Worm (Caenorhabditis elegans) whole organism, dauer: ENCODE measurements around the gene T09F3.4.

Source experiments
- unc-62 ChIP-seq: sonication (generic microtip); optimal IDR thresholded peaks from 2 replicates; lab custom pipeline; 2017; ENCODE audit warnings: missing biosample characterization, missing genetic modification reagents, missing genetic modification characterization

The T09F3.4 gene

ce11 chrII:10395303-10395757 lies at the start of gene T09F3.4:
Gene T09F3.4, plus strand, starts transcription at chrII:10395707.
- TF ChIP-seq unc-62 (GFP tag; lab: Kevin White, UChicago), result no peak

ce11 chrII:10346075-10346474 lies 49.4 kb upstream of the T09F3.4 start, which contains the start of gene C07E3.10:
Gene C07E3.10, plus strand, starts transcription at chrII:10346375.
- no peak for TF ChIP-seq unc-62 (GFP tag; lab: Kevin White, UChicago)

DNA sequence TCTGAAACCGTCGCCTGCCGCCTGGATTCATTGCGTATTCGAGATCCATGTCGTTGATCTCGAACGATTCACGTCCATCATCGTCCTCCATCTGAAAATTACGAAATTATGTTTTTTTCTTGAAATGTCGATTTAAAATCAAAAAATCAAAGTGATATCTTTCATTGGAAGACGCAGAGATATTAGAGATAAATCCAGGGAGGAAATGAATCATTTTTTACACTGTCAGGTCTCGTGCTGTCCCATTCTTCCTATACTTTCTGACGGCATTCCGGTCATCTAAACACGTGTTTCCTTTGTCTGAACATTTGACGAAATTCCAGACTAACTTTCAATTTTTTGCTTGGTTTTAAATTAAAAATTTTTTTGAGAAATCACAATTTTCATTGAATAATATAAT lies 45.6 kb upstream of the T09F3.4 start, which contains the start of gene stip-1:
Gene stip-1, minus strand, starts transcription at position 98 of the 400 bp plus-strand sequence.
- TF ChIP-seq unc-62 (GFP tag; lab: Kevin White, UChicago), result no peak

ce11 chrII:10350487-10350886 lies 45.0 kb upstream of the T09F3.4 start, which contains the start of gene C07E3.9:
Gene C07E3.9, plus strand, starts transcription at chrII:10350756.
- TF ChIP-seq unc-62 (GFP tag; lab: Kevin White, UChicago), result no peak

DNA sequence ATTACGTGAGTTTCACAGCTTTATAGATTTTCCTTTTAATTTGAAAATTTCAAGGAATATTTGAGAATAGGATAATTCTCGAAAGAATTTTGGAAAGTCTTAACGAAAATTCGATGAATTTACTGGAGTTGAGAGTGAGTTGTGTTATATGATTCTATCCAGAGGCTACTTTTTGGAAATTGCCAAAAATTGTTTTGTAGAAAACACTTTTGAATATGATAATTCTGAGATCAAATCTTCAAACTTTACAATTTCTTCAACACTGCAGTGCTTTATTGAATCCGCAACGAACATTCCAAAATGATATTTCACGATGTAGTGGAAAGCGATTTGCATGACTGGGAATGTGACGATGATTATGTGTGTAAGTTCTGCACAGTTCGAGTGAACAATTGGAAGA lies 43.5 kb upstream of the T09F3.4 start, which contains the start of gene C07E3.8:
Gene C07E3.8, plus strand, starts transcription at position 301 of the 400 bp plus-strand sequence.
- TF ChIP-seq unc-62 (GFP tag; lab: Kevin White, UChicago), result no peak

DNA sequence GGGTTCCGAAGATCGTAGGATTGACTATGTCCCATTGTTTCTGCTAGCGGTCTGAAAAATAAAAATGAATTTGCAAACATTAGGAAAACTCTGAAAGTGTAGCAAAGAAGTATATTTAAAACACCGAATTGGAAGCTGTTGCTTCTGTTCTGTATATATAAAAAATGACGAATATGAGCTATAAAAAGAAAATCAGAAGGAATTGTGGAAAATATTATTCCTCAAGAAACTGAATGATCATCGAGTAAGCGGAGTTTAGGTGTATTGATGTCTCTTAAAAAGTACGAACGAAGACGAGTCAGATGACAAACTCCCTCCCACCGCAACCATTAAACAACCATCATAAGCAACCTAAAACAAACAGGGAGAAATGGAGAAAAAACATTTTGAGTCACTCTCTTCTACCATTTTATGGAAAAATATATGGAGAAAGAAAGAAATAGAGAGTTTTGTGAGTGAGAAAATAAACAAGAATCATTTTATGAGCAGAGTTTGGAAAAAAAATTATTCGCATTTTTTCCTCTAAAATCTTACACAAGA lies 38.0 kb upstream of the T09F3.4 start, which contains the start of gene C07E3.3:
Gene C07E3.3, minus strand, starts transcription at position 51 of the 540 bp plus-strand sequence.
- TF ChIP-seq unc-62 (GFP tag; lab: Kevin White, UChicago), result no peak

DNA sequence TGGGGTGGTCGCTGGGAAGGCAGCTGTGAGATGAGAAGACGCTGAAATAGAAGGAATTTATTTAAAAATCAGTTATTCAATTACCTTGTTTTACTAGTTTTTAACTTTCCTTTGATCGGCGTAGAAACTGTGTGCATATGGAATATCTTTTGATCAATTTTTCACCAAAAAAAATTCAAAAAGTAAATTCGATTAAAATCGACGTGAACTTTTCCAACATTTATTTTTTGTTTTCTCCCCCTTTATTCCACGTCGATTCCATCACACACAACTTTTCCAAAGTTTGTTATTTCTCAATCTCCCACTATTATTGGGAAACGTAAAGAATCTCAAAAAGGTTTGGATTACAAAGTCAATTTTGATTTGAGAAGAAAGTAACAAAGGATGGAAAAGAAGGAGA lies 35.0 kb upstream of the T09F3.4 start, which contains the start of gene C07E3.4:
Gene C07E3.4, plus strand, starts transcription at position 301 of the 400 bp plus-strand sequence.
- no peak for TF ChIP-seq unc-62 (GFP tag; lab: Kevin White, UChicago)

DNA sequence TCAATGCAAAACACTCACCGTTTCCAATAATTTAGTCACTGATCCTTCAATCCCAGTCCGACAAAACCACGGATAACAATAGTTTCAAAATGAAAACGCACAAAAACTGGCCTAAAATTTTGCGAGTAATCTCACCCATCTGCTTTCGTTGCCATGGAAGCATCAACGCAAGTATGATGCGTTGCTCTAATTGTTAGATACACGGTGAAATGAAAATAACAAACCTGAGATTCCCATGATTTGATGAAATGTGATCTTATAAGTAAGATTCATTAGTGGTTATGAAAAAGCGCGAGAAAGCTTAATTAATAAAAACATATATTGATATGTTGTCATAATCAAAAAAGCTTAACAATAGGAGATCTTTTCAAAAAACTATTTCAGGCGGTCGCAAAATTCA lies 28.3 kb upstream of the T09F3.4 start, which contains the start of gene ceh-57:
Gene ceh-57, minus strand, starts transcription at position 95 of the 400 bp plus-strand sequence.
- TF ChIP-seq unc-62 (GFP tag; lab: Kevin White, UChicago), result no peak

- no peak for TF ChIP-seq unc-62 (GFP tag; lab: Kevin White, UChicago)
Measured at ce11 chrII:10369547-10370028, 25.9 kb upstream of the T09F3.4 start, which contains the start of gene ceh-58. Gene ceh-58, minus strand, starts transcription at chrII:10369597.

ce11 chrII:10370826-10371225 lies 24.7 kb upstream of the T09F3.4 start:
- no peak for TF ChIP-seq unc-62 (GFP tag; lab: Kevin White, UChicago)

ce11 chrII:10373016-10373415 lies 22.5 kb upstream of the T09F3.4 start:
- no peak for TF ChIP-seq unc-62 (GFP tag; lab: Kevin White, UChicago)

ce11 chrII:10373536-10374169 lies 21.9 kb upstream of the T09F3.4 start:
- TF ChIP-seq unc-62 (GFP tag; lab: Kevin White, UChicago), result no peak

DNA sequence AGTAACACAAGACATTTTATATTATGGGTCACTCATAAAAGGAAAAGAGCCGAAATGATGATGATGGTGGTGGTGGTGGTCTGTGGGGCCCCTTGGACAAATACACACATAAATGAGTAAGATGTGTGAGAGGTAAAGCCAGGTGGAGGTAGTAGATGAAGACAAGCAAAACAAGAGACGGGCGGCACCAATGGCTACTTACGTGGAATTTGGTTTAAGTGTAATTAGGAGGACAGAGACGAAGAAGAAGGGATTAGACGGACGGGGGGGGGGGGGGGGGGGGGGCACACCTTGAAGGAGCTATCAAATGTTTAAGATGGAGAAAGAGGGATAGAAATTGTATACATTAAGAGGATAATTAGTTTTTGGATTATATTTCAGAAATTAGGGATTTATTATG lies 20.7 kb upstream of the T09F3.4 start:
- TF ChIP-seq unc-62 (GFP tag; lab: Kevin White, UChicago), result no peak

DNA sequence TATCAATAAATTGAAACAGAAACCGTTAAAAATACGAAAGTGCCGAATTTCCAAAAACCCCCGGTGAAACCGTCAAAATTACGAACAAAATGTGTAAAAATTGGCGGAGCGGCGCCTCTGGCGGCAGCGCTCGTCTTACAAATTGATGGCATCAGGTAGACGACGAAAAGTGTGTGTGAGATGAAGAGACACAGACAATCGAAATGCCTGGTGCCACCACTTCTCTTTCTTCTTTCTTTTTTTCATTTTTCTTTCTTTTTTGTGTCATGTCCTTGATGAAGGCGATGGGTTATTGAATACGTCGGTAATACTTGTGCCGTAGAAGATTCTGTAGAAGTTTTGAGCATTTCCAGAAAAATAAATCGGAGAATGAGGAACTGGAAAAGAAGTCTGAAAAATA lies 17.6 kb upstream of the T09F3.4 start:
- TF ChIP-seq unc-62 (GFP tag; lab: Kevin White, UChicago), result no peak

DNA sequence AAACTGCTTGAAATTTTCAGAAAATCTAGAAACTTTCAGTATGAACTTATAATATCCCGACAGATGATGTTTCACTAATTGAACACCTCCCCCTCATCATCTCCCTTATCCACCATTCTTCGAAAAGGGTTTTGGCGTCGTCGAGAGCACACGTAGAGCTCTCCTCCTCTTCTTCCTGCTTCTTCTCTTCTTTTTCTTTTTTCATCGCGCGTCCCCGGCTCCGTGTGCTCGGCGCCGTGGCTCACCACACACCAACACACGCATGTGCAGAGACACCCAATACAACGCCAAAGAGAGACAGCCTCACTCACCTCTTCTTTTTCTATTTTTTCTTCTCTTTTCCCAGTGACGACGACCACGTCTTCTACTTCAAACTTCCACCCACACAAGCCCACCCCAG lies 16.0 kb upstream of the T09F3.4 start:
- TF ChIP-seq unc-62 (GFP tag; lab: Kevin White, UChicago), result no peak

- no peak for TF ChIP-seq unc-62 (GFP tag; lab: Kevin White, UChicago)
Measured at ce11 chrII:10382247-10382646, 13.3 kb upstream of the T09F3.4 start.
